Worm (Caenorhabditis elegans) whole organism, L4/young adult: ENCODE measurements around the gene rga-1.

Experiments used
- W03F9.2 ChIP-seq: fragments of 150-350 bp; optimal IDR thresholded peaks from 2 replicates; lab custom pipeline; 2014; ENCODE audit warnings: missing biosample characterization, missing genetic modification characterization
- dao-5 ChIP-seq: sonication (generic microtip); optimal IDR thresholded peaks from 2 replicates; lab custom pipeline; 2016; ENCODE audit warnings: missing genotype, missing genetic modification characterization, moderate library complexity, missing compliant biosample characterization
- him-1 ChIP-seq: sonication (generic microtip); optimal IDR thresholded peaks from 2 replicates; lab custom pipeline; 2016; ENCODE audit warnings: missing genotype, missing genetic modification reagents, missing genetic modification characterization, missing compliant biosample characterization

- TF ChIP-seq W03F9.2 (tag; lab: Kevin White, UChicago) (no peak), him-1 (tag; lab: Kevin White, UChicago) (no peak), dao-5 (tag; lab: Kevin White, UChicago) (no peak)
Measured at ce11 chrII:11451738-11452137, 13.0 kb upstream of the rga-1 start.
